Worm (Caenorhabditis elegans) whole organism, early embryonic: Measurements from ENCODE around the gene C55A1.1.
"Not testable (repeated sequence)": the region's sequence is repeated elsewhere in the genome, so short reads cannot be mapped to it uniquely, and the experiment has no call there.

Experiments used
- ets-7 ChIP-seq: sonication (generic microtip); optimal IDR thresholded peaks from 2 replicates; lab custom pipeline; 2016; ENCODE audit warnings: missing genotype, missing genetic modification characterization, missing compliant biosample characterization
- flt-1 ChIP-seq: fragments of 200-800 bp; sonication (Bioruptor generic); IDR thresholded peaks from 2 replicates; pipeline ENCODE4 v1.3.6; 2022; ENCODE audit warnings: missing genetic modification characterization, missing compliant biosample characterization
- hmbx-1 ChIP-seq: sonication (generic microtip); optimal IDR thresholded peaks from 2 replicates; lab custom pipeline; 2016; ENCODE audit warnings: mild to moderate bottlenecking, missing genetic modification characterization, missing compliant biosample characterization

DNA sequence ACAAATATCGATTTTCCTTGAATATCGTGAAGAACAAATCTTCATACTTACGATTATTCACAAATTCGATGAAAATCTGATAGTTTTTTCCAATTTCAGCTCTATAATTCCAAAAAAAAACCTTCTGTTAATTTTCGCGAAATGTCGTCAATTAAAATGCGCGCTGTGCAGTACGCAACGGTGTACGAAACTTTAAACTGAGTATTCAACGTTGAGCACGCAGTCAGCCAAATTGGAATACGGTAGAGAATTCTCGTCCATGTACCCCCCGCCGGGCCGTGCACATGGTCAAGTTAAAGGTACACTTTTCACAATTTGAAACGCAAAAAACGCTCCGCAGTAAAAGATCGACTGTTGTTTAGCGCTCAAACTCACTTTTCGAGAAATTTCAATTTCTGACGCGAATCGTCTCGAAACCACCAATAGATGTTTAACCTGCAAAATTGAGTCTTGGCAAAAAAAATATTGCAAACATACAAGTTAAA lies 31.4 kb upstream of the C55A1.1 start, which contains the start of gene F28F8.7:
- not testable (repeated sequence) for TF ChIP-seq flt-1 (GFP tag; lab: Robert Waterston, UW); hmbx-1 (tag; lab: Kevin White, UChicago); ets-7 (tag; lab: Kevin White, UChicago)
